Fruit fly (Drosophila melanogaster): ENCODE data around the gene Nf-YA.

Gene Nf-YA

dm6 chr3L:9399013-9399750, 42.9 kb downstream of the Nf-YA start, which contains the start of gene CG4080:
Gene CG4080, minus strand, starts transcription at chr3L:9399227.
- peak; percentile 13 for TF ChIP-seq CG34367 (tag; optimal IDR thresholded peaks at IDR 0.05)
- TF ChIP-seq CG8159 (tag; optimal IDR thresholded peaks at IDR 0.05): peak; percentile 68
- TF ChIP-seq gl (tag; optimal IDR thresholded peaks at IDR 0.05): no peak
- peak; percentile 28 for TF ChIP-seq Pif1A (GFP tag; optimal IDR thresholded peaks at IDR 0.05)
- peak; percentile 48 for TF ChIP-seq EcR (GFP tag; optimal IDR thresholded peaks at IDR 0.05)

dm6 chr3L:9398435-9398981, 43.6 kb downstream of the Nf-YA start:
- TF ChIP-seq D1 (tag; optimal IDR thresholded peaks at IDR 0.05) (peak; percentile 3), CG12605 (GFP tag; IDR thresholded peaks at IDR 0.05) (0 out of 2 replicates have a peak, but pooled peaks have one; percentile 46), EcR (GFP tag; optimal IDR thresholded peaks at IDR 0.05) (peak; percentile 86), Ets98B (GFP tag; IDR thresholded peaks at IDR 0.05) (0 out of 2 replicates have a peak, but pooled peaks have one; percentile 46), CG17806 (tag; optimal IDR thresholded peaks at IDR 0.05) (peak; percentile 1), CG14655 (GFP tag; optimal IDR thresholded peaks at IDR 0.05) (no peak), CG34367 (tag; optimal IDR thresholded peaks at IDR 0.05) (no peak), Pif1A (GFP tag; optimal IDR thresholded peaks at IDR 0.05) (no peak), rn (GFP tag; IDR thresholded peaks at IDR 0.05) (no peak), CG8159 (tag; optimal IDR thresholded peaks at IDR 0.05) (peak; percentile 20), Pif1B (GFP tag; optimal IDR thresholded peaks at IDR 0.05) (no peak), CG15710 (tag; optimal IDR thresholded peaks at IDR 0.05) (peak; percentile 9), CG32121 (GFP tag; IDR thresholded peaks at IDR 0.05) (peak; percentile 35; the same call in 1 of the 2 replicates), fd96Ca (GFP tag; IDR thresholded peaks at IDR 0.05) (no peak; the same call in 2 of the 3 replicates), Snoo (tag; optimal IDR thresholded peaks at IDR 0.05) (peak; percentile 29), gl (tag; optimal IDR thresholded peaks at IDR 0.05) (no peak), CG9948 (tag; optimal IDR thresholded peaks at IDR 0.05) (peak; percentile 17), CG4496 (GFP tag; IDR thresholded peaks at IDR 0.05) (peak; percentile 50; the same call in 1 of the 3 replicates)

- no peak for TF ChIP-seq Pif1B (GFP tag; optimal IDR thresholded peaks at IDR 0.05)
- TF ChIP-seq CG13204 (GFP tag; optimal IDR thresholded peaks at IDR 0.05): no peak
- no peak for TF ChIP-seq rn (GFP tag; IDR thresholded peaks at IDR 0.05)
- no peak for TF ChIP-seq CG8301 (tag; optimal IDR thresholded peaks at IDR 0.05)
- TF ChIP-seq CG10348 (GFP tag; IDR thresholded peaks at IDR 0.05): no peak
- no peak for TF ChIP-seq EcR (GFP tag; optimal IDR thresholded peaks at IDR 0.05)
- TF ChIP-seq CG12605 (GFP tag; IDR thresholded peaks at IDR 0.05): no peak
- no peak for TF ChIP-seq CG14655 (GFP tag; optimal IDR thresholded peaks at IDR 0.05)
- TF ChIP-seq CG32121 (GFP tag; IDR thresholded peaks at IDR 0.05): no peak
- TF ChIP-seq Pif1A (GFP tag; optimal IDR thresholded peaks at IDR 0.05): no peak
- no peak for TF ChIP-seq D1 (tag; optimal IDR thresholded peaks at IDR 0.05)
- no peak for TF ChIP-seq CG15710 (tag; optimal IDR thresholded peaks at IDR 0.05)
- no peak for TF ChIP-seq Ets98B (GFP tag; IDR thresholded peaks at IDR 0.05)
- TF ChIP-seq CG17806 (tag; optimal IDR thresholded peaks at IDR 0.05): no peak
Observed at dm6 chr3L:9398028-9398427, 44.0 kb downstream of the Nf-YA start.

- TF ChIP-seq CG9948 (tag; optimal IDR thresholded peaks at IDR 0.05) (no peak), CG32121 (GFP tag; IDR thresholded peaks at IDR 0.05) (peak; percentile 51; the same call in 1 of the 2 replicates), Snoo (tag; optimal IDR thresholded peaks at IDR 0.05) (no peak), Pif1B (GFP tag; optimal IDR thresholded peaks at IDR 0.05) (peak; percentile 12), CG34367 (tag; optimal IDR thresholded peaks at IDR 0.05) (no peak), Pif1A (GFP tag; optimal IDR thresholded peaks at IDR 0.05) (peak; percentile 29), CG4496 (GFP tag; IDR thresholded peaks at IDR 0.05) (peak; percentile 54; the same call in 1 of the 3 replicates), CG8301 (tag; optimal IDR thresholded peaks at IDR 0.05) (no peak), gl (tag; optimal IDR thresholded peaks at IDR 0.05) (peak; percentile 49), CG14655 (GFP tag; optimal IDR thresholded peaks at IDR 0.05) (peak; percentile 22)
Observed at dm6 chr3L:9397156-9397555, 44.9 kb downstream of the Nf-YA start.

- TF ChIP-seq CG10348 (GFP tag; IDR thresholded peaks at IDR 0.05) (no peak), CG9948 (tag; optimal IDR thresholded peaks at IDR 0.05) (no peak), rn (GFP tag; IDR thresholded peaks at IDR 0.05) (no peak), EcR (GFP tag; optimal IDR thresholded peaks at IDR 0.05) (peak; percentile 33), Ets98B (GFP tag; IDR thresholded peaks at IDR 0.05) (no peak), CG34367 (tag; optimal IDR thresholded peaks at IDR 0.05) (no peak), CG12605 (GFP tag; IDR thresholded peaks at IDR 0.05) (peak; percentile 30; the same call in 1 of the 2 replicates)
Observed at dm6 chr3L:9396704-9397103, 45.4 kb downstream of the Nf-YA start.

dm6 chr3L:9396038-9396437, 46.0 kb downstream of the Nf-YA start:
- TF ChIP-seq Snoo (tag; optimal IDR thresholded peaks at IDR 0.05): no peak
- TF ChIP-seq CG34367 (tag; optimal IDR thresholded peaks at IDR 0.05): no peak
- no peak for TF ChIP-seq CG14655 (GFP tag; optimal IDR thresholded peaks at IDR 0.05)
- no peak for TF ChIP-seq gl (tag; optimal IDR thresholded peaks at IDR 0.05)
- TF ChIP-seq CG8159 (tag; optimal IDR thresholded peaks at IDR 0.05): no peak

Data from whole organism, pupa.